Fruit fly (Drosophila melanogaster) whole organism: Measurements from ENCODE around the gene swa.

Experiments used
- pan ChIP-seq: fragments of >200 bp; optimal IDR thresholded peaks from 2 replicates; lab custom pipeline; 2017
- psq ChIP-seq: fragments of >200 bp; optimal IDR thresholded peaks from 2 replicates; lab custom pipeline; 2017

DNA sequence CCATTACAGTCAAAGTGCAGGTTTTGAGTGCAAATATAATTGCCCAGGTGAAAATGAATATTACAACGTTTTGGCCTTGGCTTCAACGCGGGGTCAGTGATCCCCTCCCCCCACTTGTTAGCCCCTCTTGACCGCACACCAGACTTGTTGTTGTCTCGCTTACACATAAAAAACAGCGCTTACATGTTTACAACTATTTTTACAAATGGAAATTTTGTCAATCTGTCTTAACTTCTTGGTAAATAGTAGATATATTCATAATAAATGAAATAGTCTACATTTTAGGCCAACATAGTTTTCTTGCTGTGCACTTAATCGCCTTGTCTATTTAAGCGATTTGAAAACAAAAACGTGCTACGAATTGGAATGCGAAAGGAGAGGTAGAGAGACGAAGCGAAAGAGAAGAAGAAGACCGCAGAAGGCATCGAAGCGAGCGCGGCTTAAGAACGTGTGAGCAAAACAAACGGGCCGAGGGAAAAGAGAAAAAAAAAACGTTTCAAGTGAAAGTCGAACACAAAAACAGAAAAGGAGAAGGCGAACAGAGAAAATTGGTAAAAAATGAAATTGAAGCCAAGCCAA is 25.4 kb downstream of the swa start:
- TF ChIP-seq psq (lab: Kevin White, UChicago): no peak
- TF ChIP-seq pan (lab: Kevin White, UChicago): no peak
